Worm (Caenorhabditis elegans) whole organism, L1 larva: ENCODE results near the gene F39E9.6.

Experiments
- C34B4.2 ChIP-seq: sonication (generic microtip); optimal IDR thresholded peaks from 2 replicates; lab custom pipeline; 2017; ENCODE audit warnings: mild to moderate bottlenecking, missing genetic modification characterization, missing compliant biosample characterization
- Y116A8C.19 ChIP-seq: sonication (generic microtip); optimal IDR thresholded peaks from 2 replicates; lab custom pipeline; 2016; ENCODE audit warnings: missing compliant biosample characterization, missing genetic modification characterization, borderline replicate concordance
- alr-1 ChIP-seq: fragments of 200-800 bp; sonication (Bioruptor generic); optimal IDR thresholded peaks from 2 replicates; lab custom pipeline; 2018; ENCODE audit warnings: borderline replicate concordance, mild to moderate bottlenecking, missing genetic modification characterization, missing compliant biosample characterization
- aly-2 ChIP-seq: fragments of 150-350 bp; optimal IDR thresholded peaks from 2 replicates; lab custom pipeline; 2014; ENCODE audit warnings: missing biosample characterization, missing genetic modification characterization
- blmp-1 ChIP-seq: fragments of 150-350 bp; optimal IDR thresholded peaks from 2 replicates; lab custom pipeline; 2014; ENCODE audit warnings: missing biosample characterization, missing genetic modification characterization
- ceh-63 ChIP-seq: fragments of 200-800 bp; sonication (Bioruptor generic); optimal IDR thresholded peaks from 2 replicates; lab custom pipeline; 2018; ENCODE audit warnings: mild to moderate bottlenecking, missing genetic modification characterization, missing compliant biosample characterization
- ceh-82 ChIP-seq, 3 experiments: fragments of 150-350 bp in 1 of 3; sonication (generic microtip) in 2 of 3; optimal IDR thresholded peaks; 2 replicates each; lab custom pipeline; 2014 to 2017; ENCODE audit warnings: missing biosample characterization in 3 of 3, missing genetic modification characterization in 3 of 3
- ceh-88 ChIP-seq: fragments of 200-800 bp; sonication (Bioruptor generic); IDR thresholded peaks from 2 replicates; pipeline ENCODE4 v1.3.6; 2022; ENCODE audit warnings: missing genetic modification characterization, missing compliant biosample characterization
- ceh-90 ChIP-seq: sonication (generic microtip); optimal IDR thresholded peaks from 2 replicates; lab custom pipeline; 2016; ENCODE audit warnings: missing genetic modification characterization, missing compliant biosample characterization
- dsc-1 ChIP-seq: sonication (generic microtip); optimal IDR thresholded peaks from 2 replicates; lab custom pipeline; 2016; ENCODE audit warnings: mild to moderate bottlenecking, missing genetic modification characterization, missing compliant biosample characterization
- egl-13 ChIP-seq: sonication (generic microtip); optimal IDR thresholded peaks from 2 replicates; lab custom pipeline; 2016; ENCODE audit warnings: missing genotype, missing genetic modification reagents, missing genetic modification characterization, missing compliant biosample characterization
- elt-2 ChIP-seq: sonication (generic microtip); optimal IDR thresholded peaks from 2 replicates; lab custom pipeline; 2016; ENCODE audit warnings: missing genetic modification characterization, mild to moderate bottlenecking, inconsistent platforms, missing compliant biosample characterization, missing genetic modification reagents
- grh-1 ChIP-seq: fragments of 200-800 bp; sonication (Bioruptor generic); IDR thresholded peaks from 2 replicates; pipeline ENCODE4 v1.3.6; 2022; ENCODE audit warnings: missing genetic modification reagents, missing genetic modification characterization, missing compliant biosample characterization
- hlh-17 ChIP-seq: fragments of 200-800 bp; sonication (Bioruptor generic); optimal IDR thresholded peaks from 2 replicates; lab custom pipeline; 2018; ENCODE audit warnings: missing genetic modification characterization, mild to moderate bottlenecking, missing compliant biosample characterization, moderate library complexity, borderline replicate concordance
- hlh-4 ChIP-seq: sonication (generic microtip); optimal IDR thresholded peaks from 2 replicates; lab custom pipeline; 2016; ENCODE audit warnings: mild to moderate bottlenecking, missing genetic modification characterization, missing compliant biosample characterization
- irx-1 ChIP-seq: sonication (generic microtip); optimal IDR thresholded peaks from 2 replicates; lab custom pipeline; 2016; ENCODE audit warnings: missing genetic modification characterization, missing compliant biosample characterization
- jun-1 ChIP-seq: fragments of 150-350 bp; optimal IDR thresholded peaks from 2 replicates; lab custom pipeline; 2014; ENCODE audit warnings: missing biosample characterization, missing genetic modification reagents, missing genetic modification characterization
- lin-14 ChIP-seq: fragments of 200-800 bp; sonication (Bioruptor generic); optimal IDR thresholded peaks from 2 replicates; lab custom pipeline; 2018; ENCODE audit warnings: mild to moderate bottlenecking, missing genetic modification characterization, moderate library complexity, missing compliant biosample characterization
- lin-15B ChIP-seq: fragments of 150-350 bp; sonication (generic microtip); optimal IDR thresholded peaks from 3 replicates; lab custom pipeline; 2014; ENCODE audit warnings: missing biosample characterization, missing genetic modification characterization
- lir-3 ChIP-seq: sonication (generic microtip); optimal IDR thresholded peaks from 2 replicates; lab custom pipeline; 2016; ENCODE audit warnings: mild to moderate bottlenecking, missing genetic modification characterization, moderate library complexity, missing compliant biosample characterization; ENCODE audit not compliant: poor library complexity
- lsy-2 ChIP-seq, 2 experiments: fragments of 150-350 bp; optimal IDR thresholded peaks; 2 replicates each; lab custom pipeline; 2014; ENCODE audit warnings: missing biosample characterization in 2 of 2, missing genetic modification characterization in 2 of 2
- mef-2 ChIP-seq: fragments of 150-350 bp; optimal IDR thresholded peaks from 2 replicates; lab custom pipeline; 2014; ENCODE audit warnings: missing biosample characterization, missing genetic modification characterization
- mep-1 ChIP-seq: fragments of 150-350 bp; optimal IDR thresholded peaks from 2 replicates; lab custom pipeline; 2014; ENCODE audit warnings: missing biosample characterization, missing genetic modification characterization
- nhr-19 ChIP-seq: fragments of 200-800 bp; sonication (Bioruptor generic); conservative IDR thresholded peaks from 2 replicates; pipeline ENCODE4 v1.3.6; 2022; ENCODE audit warnings: missing genetic modification characterization, missing compliant biosample characterization
- nhr-20 ChIP-seq: sonication (generic microtip); optimal IDR thresholded peaks from 2 replicates; lab custom pipeline; 2016; ENCODE audit warnings: mild to moderate bottlenecking, missing genetic modification characterization, missing compliant biosample characterization
- nhr-28 ChIP-seq: fragments of 150-350 bp; optimal IDR thresholded peaks from 2 replicates; lab custom pipeline; 2014; ENCODE audit warnings: missing biosample characterization, missing genetic modification characterization
- nhr-71 ChIP-seq: sonication (generic microtip); optimal IDR thresholded peaks from 2 replicates; lab custom pipeline; 2016; ENCODE audit warnings: mild to moderate bottlenecking, missing genetic modification characterization, moderate library complexity, missing compliant biosample characterization
- rnt-1 ChIP-seq: sonication (generic microtip); optimal IDR thresholded peaks from 2 replicates; lab custom pipeline; 2016; ENCODE audit warnings: mild to moderate bottlenecking, missing genetic modification characterization, moderate library complexity, missing compliant biosample characterization
- snpc-4 ChIP-seq: fragments of 150-350 bp; optimal IDR thresholded peaks from 2 replicates; lab custom pipeline; 2014; ENCODE audit warnings: missing biosample characterization, missing genetic modification characterization
- snu-23 ChIP-seq: sonication (generic microtip); optimal IDR thresholded peaks from 2 replicates; lab custom pipeline; 2016; ENCODE audit warnings: missing genetic modification characterization, missing compliant biosample characterization
- sox-4 ChIP-seq: sonication (generic microtip); optimal IDR thresholded peaks from 2 replicates; lab custom pipeline; 2016; ENCODE audit warnings: missing genetic modification characterization, missing compliant biosample characterization
- sptf-1 ChIP-seq: fragments of 150-350 bp; optimal IDR thresholded peaks from 2 replicates; lab custom pipeline; 2014; ENCODE audit warnings: missing biosample characterization, missing genetic modification characterization
- unc-130 ChIP-seq: fragments of 150-350 bp; optimal IDR thresholded peaks from 2 replicates; lab custom pipeline; 2017; ENCODE audit warnings: missing biosample characterization, missing genetic modification characterization, inconsistent platforms
- unc-30 ChIP-seq: sonication (generic microtip); optimal IDR thresholded peaks from 2 replicates; lab custom pipeline; 2017; ENCODE audit warnings: missing biosample characterization, missing genetic modification characterization
- unc-86 ChIP-seq: sonication (generic microtip); optimal IDR thresholded peaks from 2 replicates; lab custom pipeline; 2016; ENCODE audit warnings: missing genetic modification characterization, missing compliant biosample characterization
- vab-15 ChIP-seq: sonication (generic microtip); optimal IDR thresholded peaks from 2 replicates; lab custom pipeline; 2017; ENCODE audit warnings: missing genotype, mild to moderate bottlenecking, missing genetic modification characterization, missing compliant biosample characterization
- zip-4 ChIP-seq: fragments of 200-800 bp; sonication (Bioruptor generic); optimal IDR thresholded peaks from 2 replicates; lab custom pipeline; 2018; ENCODE audit warnings: mild to moderate bottlenecking, missing genetic modification characterization, moderate library complexity, missing compliant biosample characterization

The F39E9.6 gene

ce11 chrII:3313442-3313841 lies at the start of gene F39E9.6:
Gene F39E9.6 (minus strand): TSS chrII:3313542.
- no peak for TF ChIP-seq dsc-1 (tag; lab: Kevin White, UChicago)
- TF ChIP-seq alr-1 (tag; lab: Kevin White, UChicago), result no peak
- no peak for TF ChIP-seq lir-3
- TF ChIP-seq unc-86, result no peak
- TF ChIP-seq, all 84 proteins: peak for 0

- no peak for TF ChIP-seq ceh-88
- TF ChIP-seq unc-30 (tag; lab: Kevin White, UChicago), result no peak
- no peak for TF ChIP-seq mef-2
- no peak for TF ChIP-seq zip-4 (GFP tag; lab: Kevin White, UChicago)
- no peak for TF ChIP-seq jun-1
- TF ChIP-seq hlh-4 (tag; lab: Kevin White, UChicago), result no peak
- TF ChIP-seq nhr-20 (tag; lab: Kevin White, UChicago), result no peak
- no peak for TF ChIP-seq nhr-71
- no peak for TF ChIP-seq unc-86
Observed at ce11 chrII:3358834-3359233, 45.5 kb upstream of the F39E9.6 start, which contains the start of the genes lido-14 and bath-27. Gene lido-14 (plus strand): TSS chrII:3359134. Gene bath-27 (plus strand): TSS chrII:3359139.

ce11 chrII:3349820-3350291 lies 36.5 kb upstream of the F39E9.6 start, which contains the start of gene F14D2.8:
Gene F14D2.8 (minus strand): TSS chrII:3349870.
- TF ChIP-seq mep-1 (tag; lab: Kevin White, UChicago) (no peak), blmp-1 (no peak), grh-1 (GFP tag; lab: Robert Waterston, UW) (no peak), hlh-17 (no peak), ceh-82 (tag; optimal IDR thresholded peaks at IDR 0.05; lab: Kevin White, UChicago) (no peak), Y116A8C.19 (tag; lab: Kevin White, UChicago) (no peak)

ce11 chrII:3347940-3348610 lies 34.7 kb upstream of the F39E9.6 start, which contains the start of the genes F14D2.14 and bath-29:
Gene F14D2.14 (minus strand): TSS chrII:3347990.
Gene bath-29 (plus strand): TSS chrII:3348560.
- TF ChIP-seq rnt-1 (tag; lab: Kevin White, UChicago) (no peak), unc-130 (tag; lab: Kevin White, UChicago) (no peak), ceh-63 (GFP tag; lab: Kevin White, UChicago) (no peak), egl-13 (no peak), ceh-88 (no peak), snpc-4 (tag; lab: Kevin White, UChicago) (no peak), ceh-90 (no peak), mef-2 (no peak), sox-4 (tag; lab: Kevin White, UChicago) (no peak), lin-14 (GFP tag; lab: Kevin White, UChicago) (no peak), hlh-17 (no peak), unc-86 (no peak), lin-15B (no peak)

ce11 chrII:3346328-3346780 lies 33.0 kb upstream of the F39E9.6 start, which contains the start of gene bath-30:
Gene bath-30 (minus strand): TSS chrII:3346378.
- TF ChIP-seq ceh-63 (GFP tag; lab: Kevin White, UChicago) (no peak), vab-15 (tag; lab: Kevin White, UChicago) (no peak), aly-2 (tag; lab: Kevin White, UChicago) (no peak), lin-15B (no peak), nhr-28 (no peak), snu-23 (GFP tag; lab: Kevin White, UChicago) (no peak)

ce11 chrII:3344917-3345316 lies 31.6 kb upstream of the F39E9.6 start, which contains the start of gene bath-28:
Gene bath-28 (minus strand): TSS chrII:3344967.
- TF ChIP-seq sptf-1 (no peak), nhr-71 (no peak), aly-2 (tag; lab: Kevin White, UChicago) (no peak), irx-1 (tag; lab: Kevin White, UChicago) (no peak), jun-1 (no peak), Y116A8C.19 (tag; lab: Kevin White, UChicago) (no peak), elt-2 (no peak), C34B4.2 (tag; lab: Kevin White, UChicago) (no peak), lsy-2 (tag; optimal IDR thresholded peaks at IDR 0.05; lab: Kevin White, UChicago) (no peak), nhr-19 (GFP tag; lab: Robert Waterston, UW) (no peak), mef-2 (no peak)
